Worm (Caenorhabditis elegans) whole organism, L2 larva: ENCODE results near the gene F54D5.15.

ENCODE experiments used
- Y55F3AM.14 ChIP-seq: fragments of 200-800 bp; sonication (Bioruptor generic); optimal IDR thresholded peaks from 2 replicates; lab custom pipeline; 2018; ENCODE audit warnings: mild to moderate bottlenecking, missing genetic modification characterization, missing compliant biosample characterization
- ama-1 ChIP-seq: fragments of 150-350 bp; optimal IDR thresholded peaks from 2 replicates; lab custom pipeline; 2018; ENCODE audit warnings: inconsistent platforms
- ceh-82 ChIP-seq: fragments of 150-350 bp; optimal IDR thresholded peaks from 2 replicates; lab custom pipeline; 2014; ENCODE audit warnings: missing biosample characterization, missing genetic modification characterization
- egl-27 ChIP-seq: sonication (generic microtip); optimal IDR thresholded peaks from 3 replicates; lab custom pipeline; 2017; ENCODE audit warnings: missing biosample characterization, missing genetic modification reagents, missing genetic modification characterization
- elt-3 ChIP-seq: sonication (generic microtip); optimal IDR thresholded peaks from 2 replicates; lab custom pipeline; 2017; ENCODE audit warnings: missing biosample characterization, missing genetic modification characterization
- lin-11 ChIP-seq: fragments of 150-350 bp; sonication (generic microtip); optimal IDR thresholded peaks from 2 replicates; lab custom pipeline; 2014; ENCODE audit warnings: missing biosample characterization, missing genetic modification characterization, inconsistent platforms, mixed read lengths
- lsy-2 ChIP-seq, 2 experiments: fragments of 150-350 bp in 1 of 2; sonication (generic microtip) in 1 of 2; optimal IDR thresholded peaks; 2 replicates each; lab custom pipeline; 2014 to 2017; ENCODE audit warnings: missing biosample characterization in 2 of 2, missing genetic modification characterization in 2 of 2
- nhr-77 ChIP-seq: fragments of 150-350 bp; optimal IDR thresholded peaks from 2 replicates; lab custom pipeline; 2014; ENCODE audit warnings: missing biosample characterization, missing genetic modification characterization
- skn-1 ChIP-seq: sonication (generic microtip); optimal IDR thresholded peaks from 2 replicates; lab custom pipeline; 2017; ENCODE audit warnings: missing biosample characterization, missing genetic modification characterization
- sma-3 ChIP-seq: sonication (generic microtip); optimal IDR thresholded peaks from 2 replicates; lab custom pipeline; 2016; ENCODE audit warnings: missing genetic modification reagents, missing genetic modification characterization, missing compliant biosample characterization
- unc-62 ChIP-seq: fragments of 150-350 bp; optimal IDR thresholded peaks from 2 replicates; lab custom pipeline; 2014; ENCODE audit warnings: missing biosample characterization, missing genetic modification reagents, missing genetic modification characterization
- ztf-11 ChIP-seq: sonication (generic microtip); optimal IDR thresholded peaks from 2 replicates; lab custom pipeline; 2017; ENCODE audit warnings: missing biosample characterization, missing genetic modification characterization

DNA sequence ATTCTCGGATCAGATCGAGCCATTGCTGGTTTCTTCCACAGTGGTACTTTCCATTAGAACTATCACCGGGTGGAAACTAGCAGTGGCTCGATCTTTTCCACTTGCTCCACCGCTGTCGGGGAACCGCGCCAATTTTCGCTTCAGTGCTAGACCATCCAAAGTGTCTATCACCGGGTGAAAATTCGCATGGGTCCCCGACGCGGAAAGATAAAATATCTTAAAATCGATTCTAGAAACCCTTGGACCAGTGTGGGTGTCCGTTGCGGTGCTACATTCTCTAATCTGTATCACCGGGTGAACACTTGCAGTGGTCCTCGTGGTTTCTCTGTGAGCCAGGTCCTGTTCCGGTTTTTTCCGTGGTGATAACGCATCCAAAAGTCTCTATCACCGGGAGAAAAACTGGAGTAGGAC lies 26.4 kb downstream of the F54D5.15 start:
- no peak for TF ChIP-seq elt-3
- TF ChIP-seq ceh-82 (tag; lab: Kevin White, UChicago): no peak
- no peak for TF ChIP-seq ama-1 (lab: Kevin White, UChicago)
- TF ChIP-seq lsy-2 (tag; optimal IDR thresholded peaks at IDR 0.05; lab: Kevin White, UChicago): no peak
- TF ChIP-seq skn-1 (tag; lab: Kevin White, UChicago): no peak
- TF ChIP-seq unc-62 (GFP tag; lab: Kevin White, UChicago): no peak
- no peak for TF ChIP-seq sma-3 (GFP tag; lab: Kevin White, UChicago)
- no peak for TF ChIP-seq Y55F3AM.14 (GFP tag; lab: Kevin White, UChicago)
- TF ChIP-seq egl-27: no peak
- TF ChIP-seq ztf-11 (tag; lab: Kevin White, UChicago): no peak
- no peak for TF ChIP-seq lin-11 (tag; lab: Kevin White, UChicago)
- TF ChIP-seq nhr-77 (tag; lab: Kevin White, UChicago): no peak
